Fruit fly (Drosophila melanogaster) whole organism: ENCODE data around the gene mthl1.

Experiments
- CG8478 ChIP-seq: fragments of >200 bp; optimal IDR thresholded peaks from 2 replicates; lab custom pipeline; 2018; ENCODE audit warnings: inconsistent platforms
- Dll ChIP-seq: fragments of >200 bp; optimal IDR thresholded peaks from 2 replicates; lab custom pipeline; 2017
- EcR ChIP-seq, 2 experiments: fragments of >200 bp; optimal IDR thresholded peaks; 2 replicates each; lab custom pipeline; 2017; ENCODE audit warnings: missing biosample characterization in 2 of 2, missing genetic modification characterization in 2 of 2, missing genetic modification reagents in 2 of 2
- pan ChIP-seq: fragments of >200 bp; optimal IDR thresholded peaks from 2 replicates; lab custom pipeline; 2017
- psq ChIP-seq: fragments of >200 bp; optimal IDR thresholded peaks from 2 replicates; lab custom pipeline; 2017
- usp ChIP-seq: fragments of >200 bp; optimal IDR thresholded peaks from 2 replicates; lab custom pipeline; 2017; ENCODE audit warnings: missing biosample characterization, missing genetic modification characterization, mixed read lengths

Gene mthl1

DNA sequence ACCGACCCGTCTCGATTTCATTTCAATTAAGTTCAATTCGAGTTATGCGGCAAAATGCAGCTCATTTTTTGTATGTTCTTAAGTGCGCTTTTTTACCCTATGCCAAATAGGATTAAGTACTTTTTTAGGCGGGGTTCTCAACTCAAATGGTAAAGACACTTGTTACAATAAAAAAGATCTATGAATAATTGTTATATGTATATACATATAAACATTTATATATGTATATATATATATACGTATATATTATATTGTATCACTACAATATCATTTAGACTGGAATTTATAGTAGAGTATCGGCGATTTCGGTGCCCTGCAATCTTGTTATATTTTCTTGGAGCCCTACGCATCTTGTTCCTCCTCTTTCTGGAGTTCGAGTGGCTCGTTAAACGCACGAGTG lies 49.2 kb downstream of the mthl1 start:
- TF ChIP-seq pan (lab: Kevin White, UChicago) (no peak), CG8478 (lab: Kevin White, UChicago) (no peak), psq (lab: Kevin White, UChicago) (no peak), usp (GFP tag; lab: Kevin White, UChicago) (no peak), EcR (GFP tag; optimal IDR thresholded peaks at IDR 0.05; lab: Kevin White, UChicago) (no peak), Dll (lab: Kevin White, UChicago) (no peak)

DNA sequence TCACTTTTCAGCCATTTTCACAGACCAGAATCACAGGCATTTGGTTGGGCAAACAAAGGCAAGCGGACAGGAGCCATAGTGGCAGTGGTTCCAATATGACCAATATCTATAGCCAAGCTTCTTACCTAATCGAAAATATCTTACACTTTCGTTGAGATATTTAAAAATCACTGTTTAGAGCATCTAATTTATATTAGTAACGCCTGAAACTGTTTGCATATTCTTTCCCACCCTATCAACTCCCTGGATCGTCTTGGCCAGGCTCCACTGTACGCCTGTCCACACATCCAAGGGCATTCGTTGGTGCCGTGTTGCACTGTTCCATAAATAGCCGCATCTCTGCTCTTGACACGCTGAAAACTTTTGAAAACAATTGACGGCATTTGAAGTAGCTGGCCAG lies 49.7 kb downstream of the mthl1 start:
- TF ChIP-seq CG8478 (lab: Kevin White, UChicago) (no peak), pan (lab: Kevin White, UChicago) (no peak), usp (GFP tag; lab: Kevin White, UChicago) (no peak), psq (lab: Kevin White, UChicago) (no peak), EcR (GFP tag; optimal IDR thresholded peaks at IDR 0.05; lab: Kevin White, UChicago) (no peak), Dll (lab: Kevin White, UChicago) (no peak)

- no peak for TF ChIP-seq EcR (GFP tag; optimal IDR thresholded peaks at IDR 0.05; lab: Kevin White, UChicago)
- no peak for TF ChIP-seq Dll (lab: Kevin White, UChicago)
- TF ChIP-seq psq (lab: Kevin White, UChicago): no peak
- TF ChIP-seq usp (GFP tag; lab: Kevin White, UChicago): no peak
- TF ChIP-seq pan (lab: Kevin White, UChicago): no peak
- no peak for TF ChIP-seq CG8478 (lab: Kevin White, UChicago)
Measured at dm6 chrX:16691440-16691839, 50.7 kb downstream of the mthl1 start.

dm6 chrX:16692325-16692724 lies 51.6 kb downstream of the mthl1 start:
- no peak for TF ChIP-seq usp (GFP tag; lab: Kevin White, UChicago)
- no peak for TF ChIP-seq CG8478 (lab: Kevin White, UChicago)
- TF ChIP-seq Dll (lab: Kevin White, UChicago): no peak
- TF ChIP-seq psq (lab: Kevin White, UChicago): no peak
- no peak for TF ChIP-seq pan (lab: Kevin White, UChicago)
- TF ChIP-seq EcR (GFP tag; optimal IDR thresholded peaks at IDR 0.05; lab: Kevin White, UChicago): no peak

DNA sequence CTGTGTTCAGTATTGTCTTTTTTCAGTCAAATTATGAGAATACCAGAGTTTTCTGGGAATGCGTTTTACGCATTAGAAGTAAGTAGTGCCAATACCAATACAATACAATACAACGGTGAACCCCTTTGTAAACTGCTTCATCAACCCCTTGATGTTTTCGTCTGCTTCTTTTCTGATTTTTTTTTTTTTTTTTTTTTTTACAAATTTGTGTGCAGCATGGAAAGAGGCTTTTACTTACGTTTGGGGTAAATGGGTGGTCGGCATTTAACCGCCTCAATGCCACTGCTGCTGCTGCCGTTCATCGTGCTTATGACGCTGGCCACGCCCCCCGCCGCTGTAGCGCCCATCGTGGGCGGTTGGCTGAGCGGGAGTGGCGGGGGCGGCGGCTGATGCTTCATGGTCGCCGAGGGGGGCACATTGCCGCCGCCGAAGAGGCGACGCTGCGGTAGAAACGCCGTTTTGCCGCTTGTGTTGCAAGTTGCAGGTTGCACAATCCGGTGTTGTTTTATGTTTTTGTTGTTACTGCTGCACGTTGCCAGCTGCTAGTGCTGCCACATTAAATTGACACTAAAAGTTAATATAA lies 53.1 kb downstream of the mthl1 start:
- TF ChIP-seq psq (lab: Kevin White, UChicago) (no peak), usp (GFP tag; lab: Kevin White, UChicago) (no peak), CG8478 (lab: Kevin White, UChicago) (no peak), EcR (GFP tag; optimal IDR thresholded peaks at IDR 0.05; lab: Kevin White, UChicago) (no peak), pan (lab: Kevin White, UChicago) (no peak), Dll (lab: Kevin White, UChicago) (no peak)

DNA sequence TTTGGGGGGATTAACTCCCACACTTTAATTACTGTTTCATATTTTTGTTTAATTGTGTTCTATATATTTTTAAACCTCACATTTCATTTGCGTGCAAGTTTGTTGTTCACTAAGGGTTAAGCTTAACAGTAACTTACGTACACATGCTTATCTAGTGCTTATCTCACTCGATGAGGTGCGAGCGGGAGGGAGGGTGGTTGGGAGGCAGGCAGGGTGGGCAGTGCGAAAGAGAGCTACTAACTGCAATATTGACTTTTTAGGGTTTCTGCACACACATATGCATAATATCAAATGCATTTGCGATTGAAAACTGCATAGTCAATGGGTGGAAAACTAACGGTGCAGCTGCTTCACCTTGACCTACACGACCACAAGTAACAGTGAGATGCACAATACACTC lies 53.7 kb downstream of the mthl1 start:
- TF ChIP-seq psq (lab: Kevin White, UChicago) (no peak), usp (GFP tag; lab: Kevin White, UChicago) (no peak), pan (lab: Kevin White, UChicago) (no peak), CG8478 (lab: Kevin White, UChicago) (no peak), EcR (GFP tag; optimal IDR thresholded peaks at IDR 0.05; lab: Kevin White, UChicago) (no peak), Dll (lab: Kevin White, UChicago) (no peak)

dm6 chrX:16694959-16695358 lies 54.2 kb downstream of the mthl1 start, which contains the start of gene Septin4:
Septin4 (minus strand) TSS chrX:16695173.
- TF ChIP-seq pan (lab: Kevin White, UChicago) (no peak), psq (lab: Kevin White, UChicago) (no peak), CG8478 (lab: Kevin White, UChicago) (no peak), EcR (GFP tag; optimal IDR thresholded peaks at IDR 0.05; lab: Kevin White, UChicago) (no peak), usp (GFP tag; lab: Kevin White, UChicago) (no peak), Dll (lab: Kevin White, UChicago) (no peak)

DNA sequence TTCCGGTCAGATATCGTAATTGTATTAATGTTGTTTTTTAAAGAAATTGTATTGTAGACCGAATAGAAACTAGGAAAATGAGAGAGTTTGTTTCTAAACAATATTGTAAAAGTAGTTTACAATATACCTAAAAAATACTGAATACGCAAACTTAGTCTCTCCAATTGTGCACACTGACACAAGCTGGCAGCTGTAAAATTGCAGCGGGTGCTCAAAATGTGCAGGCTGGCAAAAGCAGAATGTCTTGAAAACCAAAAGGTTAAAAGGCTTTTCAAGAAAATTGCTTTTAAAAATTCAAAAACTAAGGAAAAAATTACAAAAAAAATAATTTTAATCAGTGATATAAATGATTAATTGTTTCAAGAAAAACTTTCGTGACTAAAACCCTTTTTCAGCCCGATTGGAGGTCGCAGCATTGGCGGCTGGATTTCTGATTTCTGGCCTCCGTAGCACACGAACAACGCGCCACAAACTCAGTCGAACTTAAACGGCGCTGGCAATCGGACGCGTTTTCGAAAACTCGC lies 55.0 kb downstream of the mthl1 start, which contains the start of gene CG4678:
Gene CG4678 (plus strand): TSS at position 474 of the 524 bp plus-strand sequence.
- TF ChIP-seq usp (GFP tag; lab: Kevin White, UChicago) (no peak), psq (lab: Kevin White, UChicago) (no peak), CG8478 (lab: Kevin White, UChicago) (no peak), EcR (GFP tag; optimal IDR thresholded peaks at IDR 0.05; lab: Kevin White, UChicago) (no peak), pan (lab: Kevin White, UChicago) (no peak), Dll (lab: Kevin White, UChicago) (no peak)

DNA sequence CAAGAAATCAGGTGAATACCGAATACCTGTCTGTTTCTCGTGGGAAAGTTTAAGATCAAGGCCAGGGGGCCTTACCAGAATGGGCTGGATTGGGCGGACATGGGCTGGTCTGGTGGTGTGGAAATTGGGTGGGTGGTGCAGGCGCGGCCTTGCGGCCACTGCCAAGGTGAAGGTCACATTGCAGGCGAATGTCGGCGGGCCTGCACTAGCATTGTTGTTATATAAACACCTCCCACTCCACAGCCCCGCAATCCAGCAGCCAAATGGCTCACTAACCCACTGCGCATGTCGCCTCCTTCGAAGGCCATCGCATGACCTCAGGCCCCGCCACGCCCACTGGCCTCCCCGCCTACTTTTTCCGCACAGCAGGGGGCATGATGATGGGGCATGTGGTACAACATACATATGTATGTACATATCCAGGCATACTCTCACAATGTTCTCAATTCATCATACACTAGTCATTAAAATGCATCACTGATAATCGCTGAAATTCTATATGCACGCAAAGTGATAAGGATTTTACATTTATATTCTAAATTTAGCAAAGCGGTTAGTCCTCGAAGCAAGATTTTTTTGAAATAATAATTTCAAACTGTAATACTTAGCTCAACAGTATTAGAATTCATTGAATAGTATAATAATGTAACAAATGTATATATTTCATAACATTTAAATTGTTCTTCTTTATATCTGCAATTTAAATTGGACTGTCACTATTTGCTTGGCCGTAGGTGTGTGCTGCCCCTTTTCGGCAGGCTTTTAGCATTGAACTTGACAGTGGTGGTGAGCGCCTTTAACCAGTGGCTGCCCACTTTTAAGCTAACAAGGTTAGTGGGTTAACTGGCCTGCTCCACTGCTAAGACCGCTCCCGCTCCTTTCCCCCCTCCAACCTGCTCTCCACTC lies 56.1 kb downstream of the mthl1 start:
- no peak for TF ChIP-seq psq (lab: Kevin White, UChicago)

DNA sequence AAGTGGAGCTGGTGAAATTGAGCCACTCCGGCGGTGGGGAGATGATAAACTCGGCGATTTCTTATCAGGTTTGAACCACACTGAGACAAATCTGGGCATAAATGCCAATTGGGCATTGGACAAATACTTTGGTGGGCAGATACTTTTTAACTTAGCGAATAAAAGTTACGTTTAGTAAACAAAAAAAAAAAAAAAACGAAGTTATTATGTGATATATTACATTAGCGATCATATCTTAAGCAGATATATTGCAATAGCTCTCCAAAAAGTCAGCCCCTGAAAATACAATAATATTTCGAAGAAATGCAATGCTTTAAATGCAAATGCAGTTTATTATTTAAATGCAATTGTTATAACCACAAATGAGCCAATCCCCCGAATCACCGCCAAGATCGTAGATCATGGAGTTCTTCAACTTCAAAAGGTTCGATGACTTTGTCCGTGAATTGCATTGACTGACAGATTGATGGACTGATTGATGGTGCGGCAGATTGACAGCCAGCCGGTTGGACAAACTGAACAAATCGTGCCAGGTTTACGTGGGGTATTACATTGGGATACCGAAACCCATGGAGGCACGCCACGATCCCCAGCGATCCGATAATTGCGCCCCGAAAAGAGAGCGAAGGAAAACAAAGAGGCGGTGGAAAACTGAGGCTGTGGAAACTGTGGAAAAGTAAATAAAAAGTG lies 57.3 kb downstream of the mthl1 start:
- TF ChIP-seq EcR (GFP tag; optimal IDR thresholded peaks at IDR 0.05; lab: Kevin White, UChicago): no peak
- TF ChIP-seq CG8478 (lab: Kevin White, UChicago): no peak
- TF ChIP-seq pan (lab: Kevin White, UChicago): no peak
- no peak for TF ChIP-seq psq (lab: Kevin White, UChicago)
- no peak for TF ChIP-seq usp (GFP tag; lab: Kevin White, UChicago)
- TF ChIP-seq Dll (lab: Kevin White, UChicago): no peak
